Fruit fly (Drosophila melanogaster) whole organism, prepupa: ENCODE measurements around the gene E5.
A peak's percentile ranks its signal among the peaks of the same experiment; 100 is the strongest.

Experiments
- CG10631 ChIP-seq: fragments of 200-800 bp; sonication (Bioruptor generic); optimal IDR thresholded peaks from 2 replicates; lab custom pipeline; 2016; ENCODE audit warnings: missing biosample characterization, missing genetic modification characterization
- CG10669 ChIP-seq: fragments of 200-800 bp; sonication (Bioruptor generic); optimal IDR thresholded peaks from 3 replicates; lab custom pipeline; 2018; ENCODE audit warnings: missing biosample characterization, mild to moderate bottlenecking, missing genetic modification characterization, moderate library complexity
- CG11762 ChIP-seq: fragments of 200-800 bp; sonication (Bioruptor generic); optimal IDR thresholded peaks from 3 replicates; lab custom pipeline; 2016; ENCODE audit warnings: missing biosample characterization, missing genetic modification characterization; ENCODE audit not compliant: insufficient read depth
- CG11902 ChIP-seq: fragments of 200-800 bp; sonication (Bioruptor generic); optimal IDR thresholded peaks from 3 replicates; lab custom pipeline; 2016; ENCODE audit warnings: missing biosample characterization, missing genetic modification characterization
- CG15336 ChIP-seq: fragments of 200-800 bp; sonication (Bioruptor generic); IDR thresholded peaks from 2 replicates; pipeline ENCODE4 v1.3.6; 2022; ENCODE audit warnings: missing biosample characterization, missing genetic modification characterization
- CG1621 ChIP-seq: fragments of 200-800 bp; sonication (Bioruptor generic); optimal IDR thresholded peaks from 3 replicates; lab custom pipeline; 2018; ENCODE audit warnings: missing biosample characterization, mild to moderate bottlenecking, missing genetic modification characterization
- CG16779 ChIP-seq: fragments of 200-800 bp; sonication (Bioruptor generic); optimal IDR thresholded peaks from 3 replicates; lab custom pipeline; 2017; ENCODE audit warnings: missing biosample characterization, mild to moderate bottlenecking, missing genetic modification characterization
- CG3032 ChIP-seq: fragments of 200-800 bp; optimal IDR thresholded peaks from 2 replicates; lab custom pipeline; 2019; ENCODE audit warnings: missing biosample characterization, mild to moderate bottlenecking, missing genetic modification characterization, moderate library complexity
- CG32006 ChIP-seq: fragments of 200-800 bp; sonication (Bioruptor generic); optimal IDR thresholded peaks from 3 replicates; lab custom pipeline; 2017; ENCODE audit warnings: missing biosample characterization, mild to moderate bottlenecking, missing genetic modification characterization
- CG34406 ChIP-seq: fragments of 200-800 bp; sonication (Bioruptor generic); optimal IDR thresholded peaks from 3 replicates; lab custom pipeline; 2016; ENCODE audit warnings: missing biosample characterization, missing genetic modification characterization
- CG3919 ChIP-seq: fragments of 200-800 bp; sonication (Bioruptor generic); optimal IDR thresholded peaks from 3 replicates; lab custom pipeline; 2016; ENCODE audit warnings: missing biosample characterization, missing genetic modification characterization
- CG6163 ChIP-seq: fragments of 200-800 bp; sonication (Bioruptor generic); IDR thresholded peaks from 3 replicates; pipeline ENCODE4 v1.3.6; 2022; ENCODE audit warnings: missing biosample characterization, missing genetic modification characterization
- CG6276 ChIP-seq: fragments of 200-800 bp; sonication (Bioruptor generic); optimal IDR thresholded peaks from 2 replicates; lab custom pipeline; 2017; ENCODE audit warnings: missing biosample characterization, mild to moderate bottlenecking, missing genetic modification characterization
- CG6792 ChIP-seq: fragments of 200-800 bp; sonication (Bioruptor generic); optimal IDR thresholded peaks from 3 replicates; lab custom pipeline; 2016; ENCODE audit warnings: missing biosample characterization, missing genetic modification characterization
- CG6808 ChIP-seq: fragments of 200-800 bp; sonication (Bioruptor generic); optimal IDR thresholded peaks from 3 replicates; lab custom pipeline; 2017; ENCODE audit warnings: missing biosample characterization, missing genetic modification characterization, mild to moderate bottlenecking, moderate library complexity, missing genetic modification reagents
- CG6854 ChIP-seq: fragments of 200-800 bp; sonication (Bioruptor generic); optimal IDR thresholded peaks from 2 replicates; lab custom pipeline; 2017; ENCODE audit warnings: missing biosample characterization, mild to moderate bottlenecking, missing genetic modification characterization
- CG7368 ChIP-seq: fragments of 200-800 bp; sonication (Bioruptor generic); optimal IDR thresholded peaks from 3 replicates; lab custom pipeline; 2016; ENCODE audit warnings: missing biosample characterization, missing genetic modification characterization
- CG8119 ChIP-seq: fragments of 200-800 bp; sonication (Bioruptor generic); IDR thresholded peaks from 3 replicates; pipeline ENCODE4 v1.3.6; 2022; ENCODE audit warnings: missing biosample characterization, missing genetic modification characterization
- CG8319 ChIP-seq: fragments of 200-800 bp; sonication (Bioruptor generic); optimal IDR thresholded peaks from 3 replicates; lab custom pipeline; 2016; ENCODE audit warnings: missing biosample characterization, missing genetic modification characterization
- CG8632 ChIP-seq: fragments of 200-800 bp; sonication (Bioruptor generic); optimal IDR thresholded peaks from 3 replicates; lab custom pipeline; 2016; ENCODE audit warnings: missing biosample characterization, missing genetic modification characterization
- CG9139 ChIP-seq: fragments of 200-800 bp; sonication (Bioruptor generic); optimal IDR thresholded peaks from 3 replicates; lab custom pipeline; 2017; ENCODE audit warnings: missing biosample characterization, mild to moderate bottlenecking, missing genetic modification characterization
- Eip75B ChIP-seq: fragments of 200-800 bp; sonication (Bioruptor generic); optimal IDR thresholded peaks from 3 replicates; lab custom pipeline; 2016; ENCODE audit warnings: missing biosample characterization, missing genetic modification characterization
- Eip93F ChIP-seq: fragments of 200-800 bp; sonication (Bioruptor generic); optimal IDR thresholded peaks from 2 replicates; lab custom pipeline; 2016; ENCODE audit warnings: missing biosample characterization, mild to moderate bottlenecking, missing genetic modification characterization
- Ets21C ChIP-seq: fragments of 200-800 bp; sonication (Bioruptor generic); optimal IDR thresholded peaks from 3 replicates; lab custom pipeline; 2016; ENCODE audit warnings: missing biosample characterization, missing genetic modification characterization
- Ets96B ChIP-seq: fragments of 200-800 bp; optimal IDR thresholded peaks from 2 replicates; lab custom pipeline; 2019; ENCODE audit warnings: missing biosample characterization, mild to moderate bottlenecking, missing genetic modification characterization, moderate library complexity
- Hr38 ChIP-seq: sonication (Bioruptor generic); optimal IDR thresholded peaks from 2 replicates; lab custom pipeline; 2016; ENCODE audit warnings: missing biosample characterization, missing genetic modification characterization
- Hr39 ChIP-seq: fragments of 200-800 bp; sonication (Bioruptor generic); optimal IDR thresholded peaks from 2 replicates; lab custom pipeline; 2016; ENCODE audit warnings: missing biosample characterization, missing genetic modification characterization
- Hr4 ChIP-seq: fragments of 200-800 bp; sonication (Bioruptor generic); optimal IDR thresholded peaks from 3 replicates; lab custom pipeline; 2016; ENCODE audit warnings: missing biosample characterization, missing genetic modification characterization
- Lpt ChIP-seq: fragments of 200-800 bp; sonication (Bioruptor generic); optimal IDR thresholded peaks from 3 replicates; lab custom pipeline; 2016; ENCODE audit warnings: missing biosample characterization, missing genetic modification characterization
- Met ChIP-seq: fragments of 200-800 bp; sonication (Bioruptor generic); optimal IDR thresholded peaks from 3 replicates; lab custom pipeline; 2016; ENCODE audit warnings: missing biosample characterization, missing genetic modification characterization
- OdsH ChIP-seq: fragments of 200-800 bp; sonication (Bioruptor generic); optimal IDR thresholded peaks from 3 replicates; lab custom pipeline; 2016; ENCODE audit warnings: missing biosample characterization, missing genetic modification characterization
- Sox102F ChIP-seq: fragments of 200-800 bp; sonication (Bioruptor generic); optimal IDR thresholded peaks from 2 replicates; lab custom pipeline; 2016; ENCODE audit warnings: missing biosample characterization, mild to moderate bottlenecking, missing genetic modification characterization
- Sox14 ChIP-seq: fragments of 200-800 bp; sonication (Bioruptor generic); optimal IDR thresholded peaks from 3 replicates; lab custom pipeline; 2016; ENCODE audit warnings: missing biosample characterization, missing genetic modification characterization
- achi ChIP-seq: fragments of 200-800 bp; sonication (Bioruptor generic); optimal IDR thresholded peaks from 3 replicates; lab custom pipeline; 2016; ENCODE audit warnings: missing biosample characterization, missing genetic modification characterization
- cyc ChIP-seq: fragments of 200-800 bp; sonication (Bioruptor generic); optimal IDR thresholded peaks from 3 replicates; lab custom pipeline; 2016; ENCODE audit warnings: missing biosample characterization, missing genetic modification characterization
- dac ChIP-seq: fragments of 200-800 bp; sonication (Bioruptor generic); optimal IDR thresholded peaks from 2 replicates; lab custom pipeline; 2017; ENCODE audit warnings: missing biosample characterization, mild to moderate bottlenecking, missing genetic modification characterization
- dsx ChIP-seq: fragments of 200-800 bp; optimal IDR thresholded peaks from 3 replicates; lab custom pipeline; 2019; ENCODE audit warnings: missing biosample characterization, mild to moderate bottlenecking, missing genetic modification characterization, moderate library complexity; ENCODE audit not compliant: poor library complexity, severe bottlenecking
- eg ChIP-seq: fragments of 200-800 bp; sonication (Bioruptor generic); IDR thresholded peaks from 3 replicates; pipeline ENCODE4 v1.3.6; 2022; ENCODE audit warnings: missing biosample characterization, missing genetic modification characterization
- esn ChIP-seq: fragments of 200-800 bp; sonication (Bioruptor generic); optimal IDR thresholded peaks from 2 replicates; lab custom pipeline; 2016; ENCODE audit warnings: missing biosample characterization, mild to moderate bottlenecking, missing genetic modification characterization, moderate library complexity
- fd59A ChIP-seq: fragments of 200-800 bp; sonication (Bioruptor generic); optimal IDR thresholded peaks from 2 replicates; lab custom pipeline; 2017; ENCODE audit warnings: missing biosample characterization, mild to moderate bottlenecking, missing genetic modification characterization, missing genetic modification reagents
- lz ChIP-seq: fragments of 200-800 bp; sonication (Bioruptor generic); optimal IDR thresholded peaks from 3 replicates; lab custom pipeline; 2016; ENCODE audit warnings: missing biosample characterization, missing genetic modification characterization
- net ChIP-seq: fragments of 200-800 bp; sonication (Bioruptor generic); optimal IDR thresholded peaks from 3 replicates; lab custom pipeline; 2016; ENCODE audit warnings: missing biosample characterization, missing genetic modification characterization
- pdm3 ChIP-seq: fragments of 200-800 bp; sonication (Bioruptor generic); optimal IDR thresholded peaks from 3 replicates; lab custom pipeline; 2016; ENCODE audit warnings: missing biosample characterization, missing genetic modification characterization
- salr ChIP-seq, 2 experiments: fragments of 200-800 bp; sonication (Bioruptor generic); optimal IDR thresholded peaks; 3 replicates each; lab custom pipeline; 2016 to 2018; ENCODE audit warnings: missing biosample characterization in 2 of 2, missing genetic modification characterization in 2 of 2, mild to moderate bottlenecking in 1 of 2
- spab ChIP-seq: fragments of 200-800 bp; sonication (Bioruptor generic); optimal IDR thresholded peaks from 2 replicates; lab custom pipeline; 2017; ENCODE audit warnings: missing biosample characterization, mild to moderate bottlenecking, missing genetic modification characterization, missing genetic modification reagents
- svp ChIP-seq: fragments of 200-800 bp; sonication (Bioruptor generic); peaks from one replicate; lab custom pipeline; 2016; ENCODE audit warnings: missing biosample characterization, missing genetic modification characterization
- topi ChIP-seq: fragments of 200-800 bp; sonication (Bioruptor generic); optimal IDR thresholded peaks from 3 replicates; lab custom pipeline; 2016; ENCODE audit warnings: missing biosample characterization, missing genetic modification characterization
- vri ChIP-seq: fragments of 200-800 bp; sonication (Bioruptor generic); optimal IDR thresholded peaks from 3 replicates; lab custom pipeline; 2016; ENCODE audit warnings: missing biosample characterization, mild to moderate bottlenecking, missing genetic modification characterization

Gene E5

DNA sequence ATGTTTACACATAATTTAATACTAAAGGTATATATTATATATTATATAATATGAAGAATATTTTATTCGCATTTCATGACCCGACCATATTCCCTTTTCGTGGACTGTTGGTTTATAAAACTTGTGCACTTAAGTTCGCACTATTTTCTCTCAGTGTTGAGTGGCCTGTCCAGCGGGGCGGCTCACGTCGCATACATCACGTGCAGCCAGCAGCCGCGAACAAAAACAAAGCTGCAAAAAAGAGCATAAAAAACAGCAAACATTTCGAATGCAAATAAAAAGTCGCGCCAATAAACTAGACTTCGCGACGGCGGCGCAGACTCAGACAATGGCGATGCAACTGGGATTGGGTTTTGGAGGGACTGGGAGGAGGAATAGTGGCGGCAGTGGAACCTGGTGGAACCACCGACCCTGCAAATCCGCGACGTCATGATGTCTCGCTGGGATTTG is 29.4 kb downstream of the E5 start (continued):
- TF ChIP-seq lz (GFP tag; lab: Kevin White, UChicago): peak; percentile 49
- peak; percentile 89 for TF ChIP-seq CG32006 (GFP tag; lab: Kevin White, UChicago)
- peak; percentile 33 for TF ChIP-seq CG11762 (GFP tag; lab: Kevin White, UChicago)
- peak; percentile 57 for TF ChIP-seq CG8319 (GFP tag; lab: Kevin White, UChicago)
- TF ChIP-seq Hr38: no peak
- TF ChIP-seq CG9139: peak; percentile 71
- peak; percentile 55 for TF ChIP-seq pdm3 (GFP tag; lab: Kevin White, UChicago)
- TF ChIP-seq Eip75B: peak; percentile 69
- TF ChIP-seq salr (GFP tag; optimal IDR thresholded peaks at IDR 0.05; lab: Kevin White, UChicago): peak; percentile 67 to 86
- peak; percentile 75 for TF ChIP-seq fd59A
- TF ChIP-seq CG1621 (tag; lab: Kevin White, UChicago): peak; percentile 87
- peak; percentile 89 for TF ChIP-seq eg (GFP tag; lab: Robert Waterston, UW)
- TF ChIP-seq CG7368: peak; percentile 53

DNA sequence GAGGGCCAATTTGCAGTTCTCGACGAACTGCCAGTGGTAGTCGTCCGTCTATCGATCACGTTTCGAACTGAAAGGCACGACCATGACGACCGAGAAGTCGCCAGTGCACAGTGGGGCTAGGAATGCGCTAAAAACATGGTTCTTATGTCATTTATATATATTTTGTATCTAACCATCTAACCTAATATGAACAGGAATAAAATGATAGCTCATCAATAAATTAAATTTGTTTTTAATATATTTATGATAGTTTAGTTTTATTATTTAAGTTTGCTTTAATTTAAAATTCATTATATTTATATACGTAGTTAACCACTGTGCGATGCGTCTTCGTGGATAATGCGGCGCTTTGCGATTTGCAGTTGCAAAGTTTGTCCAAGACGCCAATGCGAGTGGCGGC is 31.1 kb downstream of the E5 start:
- TF ChIP-seq vri (GFP tag; lab: Kevin White, UChicago): peak; percentile 38
- TF ChIP-seq CG3919 (GFP tag; lab: Kevin White, UChicago): peak; percentile 62
- TF ChIP-seq CG6163 (GFP tag; lab: Robert Waterston, UW): peak; percentile 61; the same call in 2 of the 3 replicates
- no peak for TF ChIP-seq Ets21C (GFP tag; lab: Kevin White, UChicago)
- TF ChIP-seq CG10631 (GFP tag; lab: Kevin White, UChicago): peak; percentile 39
- TF ChIP-seq Eip75B: no peak
- TF ChIP-seq dac (GFP tag; lab: Kevin White, UChicago): no peak
- no peak for TF ChIP-seq CG16779 (tag; lab: Kevin White, UChicago)
- TF ChIP-seq CG34406 (GFP tag; lab: Kevin White, UChicago): peak; percentile 23
- TF ChIP-seq CG1621 (tag; lab: Kevin White, UChicago): no peak
- peak; percentile 31 for TF ChIP-seq CG11762 (GFP tag; lab: Kevin White, UChicago)
- peak; percentile 28 for TF ChIP-seq Lpt
- peak; percentile 55 for TF ChIP-seq esn (GFP tag; lab: Kevin White, UChicago)
- no peak for TF ChIP-seq Eip93F (GFP tag; lab: Kevin White, UChicago)
- peak; percentile 61; the same call in 2 of the 3 replicates for TF ChIP-seq eg (GFP tag; lab: Robert Waterston, UW)
- peak; percentile 44 for TF ChIP-seq Sox102F (GFP tag; lab: Kevin White, UChicago)
- TF ChIP-seq topi (GFP tag; lab: Kevin White, UChicago): peak; percentile 47
- TF ChIP-seq CG9139: no peak
- TF ChIP-seq lz (GFP tag; lab: Kevin White, UChicago): peak; percentile 4
- peak; percentile 82 for TF ChIP-seq CG15336
- TF ChIP-seq CG6276 (GFP tag; lab: Kevin White, UChicago): no peak
- TF ChIP-seq OdsH (GFP tag; lab: Kevin White, UChicago): peak; percentile 47
- peak; percentile 10 for TF ChIP-seq CG8632 (GFP tag; lab: Kevin White, UChicago)
- no peak for TF ChIP-seq dsx (GFP tag; lab: Kevin White, UChicago)
- peak; percentile 65 for TF ChIP-seq CG8119
- TF ChIP-seq CG32006 (GFP tag; lab: Kevin White, UChicago): peak; percentile 58
- no peak for TF ChIP-seq Hr38
- TF ChIP-seq Sox14: no peak
- TF ChIP-seq CG6854: no peak
- TF ChIP-seq CG3032 (tag; lab: Kevin White, UChicago): peak; percentile 4
- peak in 1 of 2 experiments; percentile 26 for TF ChIP-seq salr (GFP tag; optimal IDR thresholded peaks at IDR 0.05; lab: Kevin White, UChicago)
- peak; percentile 21 for TF ChIP-seq CG6792 (GFP tag; lab: Kevin White, UChicago)
- peak; percentile 17 for TF ChIP-seq CG6808 (GFP tag; lab: Kevin White, UChicago)
- TF ChIP-seq net (GFP tag; lab: Kevin White, UChicago): peak; percentile 42
- peak; percentile 49 for TF ChIP-seq Ets96B
- TF ChIP-seq achi: peak; percentile 57
- TF ChIP-seq Met (GFP tag; lab: Kevin White, UChicago): peak; percentile 49
- TF ChIP-seq Hr4 (GFP tag; lab: Kevin White, UChicago): no peak
- TF ChIP-seq CG8319 (GFP tag; lab: Kevin White, UChicago): no peak
- no peak for TF ChIP-seq CG11902 (GFP tag; lab: Kevin White, UChicago)
- TF ChIP-seq CG10669 (GFP tag; lab: Kevin White, UChicago): peak; percentile 8
- TF ChIP-seq svp (GFP tag; lab: Kevin White, UChicago): peak; percentile 75
- TF ChIP-seq Hr39: no peak
- TF ChIP-seq fd59A: no peak
- peak; percentile 26 for TF ChIP-seq spab (GFP tag; lab: Kevin White, UChicago)
- peak; percentile 24 for TF ChIP-seq cyc (GFP tag; lab: Kevin White, UChicago)
